Worm (Caenorhabditis elegans) whole organism, L4 larva: Measurements from ENCODE around the gene T24E12.3.

Experiments
- F37D6.2 ChIP-seq: sonication (generic microtip); optimal IDR thresholded peaks from 2 replicates; lab custom pipeline; 2016; ENCODE audit warnings: mild to moderate bottlenecking, missing genetic modification characterization, missing compliant biosample characterization
- F44E2.7 ChIP-seq: fragments of 200-800 bp; sonication (Bioruptor generic); IDR thresholded peaks from 2 replicates; pipeline ENCODE4 v2.1.2; 2022; ENCODE audit warnings: missing genetic modification characterization, missing compliant biosample characterization
- T26A8.4 ChIP-seq: fragments of 200-800 bp; sonication (Bioruptor generic); IDR thresholded peaks from 2 replicates; pipeline ENCODE4 v1.3.6; 2022; ENCODE audit warnings: missing genetic modification characterization, missing compliant biosample characterization
- Y48G9A.11 ChIP-seq: fragments of 200-800 bp; sonication (Bioruptor generic); IDR thresholded peaks from 2 replicates; pipeline ENCODE4 v1.3.6; 2022; ENCODE audit warnings: missing genetic modification reagents, missing genetic modification characterization, missing compliant biosample characterization
- Y5F2A.4 ChIP-seq: fragments of 200-800 bp; sonication (Bioruptor generic); optimal IDR thresholded peaks from 2 replicates; lab custom pipeline; 2018; ENCODE audit warnings: mild to moderate bottlenecking, missing genetic modification characterization, missing compliant biosample characterization
- ama-1 ChIP-seq: fragments of 150-350 bp; optimal IDR thresholded peaks from 2 replicates; lab custom pipeline; 2014; ENCODE audit warnings: inconsistent platforms, mixed read lengths
- ceh-20 ChIP-seq: fragments of 200-800 bp; sonication (Bioruptor generic); IDR thresholded peaks from 2 replicates; pipeline ENCODE4 v1.3.6; 2022; ENCODE audit warnings: missing genetic modification reagents, missing genetic modification characterization, missing compliant biosample characterization
- ceh-28 ChIP-seq: fragments of 150-350 bp; optimal IDR thresholded peaks from 2 replicates; lab custom pipeline; 2014; ENCODE audit warnings: missing biosample characterization, missing genetic modification reagents, missing genetic modification characterization
- ces-1 ChIP-seq: fragments of 150-350 bp; sonication (generic microtip); optimal IDR thresholded peaks from 4 replicates; lab custom pipeline; 2014; ENCODE audit warnings: missing biosample characterization, missing genetic modification reagents, missing genetic modification characterization
- ctbp-1 ChIP-seq: fragments of 200-800 bp; sonication (Bioruptor generic); IDR thresholded peaks from 2 replicates; pipeline ENCODE4 v1.3.6; 2022; ENCODE audit warnings: missing genetic modification reagents, missing genetic modification characterization, missing compliant biosample characterization
- daf-8 ChIP-seq: fragments of 200-800 bp; sonication (Bioruptor generic); IDR thresholded peaks from 2 replicates; pipeline ENCODE4 v1.3.6; 2022; ENCODE audit warnings: missing genetic modification characterization, missing compliant biosample characterization
- egl-43 ChIP-seq: fragments of 200-800 bp; sonication (Bioruptor generic); IDR thresholded peaks from 2 replicates; pipeline ENCODE4 v1.3.6; 2022; ENCODE audit warnings: missing genetic modification reagents, missing genetic modification characterization, missing compliant biosample characterization
- gei-8 ChIP-seq: fragments of 200-800 bp; sonication (Bioruptor generic); optimal IDR thresholded peaks from 2 replicates; lab custom pipeline; 2018; ENCODE audit warnings: mild to moderate bottlenecking, missing genetic modification characterization, missing compliant biosample characterization
- lim-7 ChIP-seq: fragments of 200-800 bp; sonication (Bioruptor generic); IDR thresholded peaks from 2 replicates; pipeline ENCODE4 v1.3.6; 2022; ENCODE audit warnings: missing genetic modification characterization, missing compliant biosample characterization
- lin-13 ChIP-seq: fragments of 150-350 bp; optimal IDR thresholded peaks from 2 replicates; lab custom pipeline; 2014; ENCODE audit warnings: missing biosample characterization, missing genetic modification reagents, missing genetic modification characterization
- lin-15B ChIP-seq: fragments of 150-350 bp; sonication (generic microtip); optimal IDR thresholded peaks from 3 replicates; lab custom pipeline; 2014; ENCODE audit warnings: missing biosample characterization, missing genetic modification characterization
- lin-29 ChIP-seq: fragments of 200-800 bp; sonication (Bioruptor generic); IDR thresholded peaks from 2 replicates; pipeline ENCODE4 v1.3.6; 2022; ENCODE audit warnings: missing genetic modification reagents, missing genetic modification characterization, missing compliant biosample characterization
- lin-38 ChIP-seq: fragments of 200-800 bp; sonication (Bioruptor generic); IDR thresholded peaks from 2 replicates; pipeline ENCODE4 v1.3.6; 2022; ENCODE audit warnings: missing genetic modification reagents, missing genetic modification characterization, missing compliant biosample characterization
- madf-9 ChIP-seq: fragments of 200-800 bp; sonication (Bioruptor generic); conservative IDR thresholded peaks from 2 replicates; pipeline ENCODE4 v1.3.6; 2022; ENCODE audit warnings: missing genetic modification reagents, missing genetic modification characterization, missing compliant biosample characterization
- mxl-3 ChIP-seq: fragments of 200-800 bp; sonication (Bioruptor generic); optimal IDR thresholded peaks from 2 replicates; lab custom pipeline; 2018; ENCODE audit warnings: mild to moderate bottlenecking, missing genetic modification characterization, missing compliant biosample characterization
- nhr-11 ChIP-seq: fragments of 150-350 bp; optimal IDR thresholded peaks from 2 replicates; lab custom pipeline; 2014; ENCODE audit warnings: missing biosample characterization, missing genetic modification characterization
- nhr-25 ChIP-seq: sonication (generic microtip); optimal IDR thresholded peaks from 2 replicates; lab custom pipeline; 2017; ENCODE audit warnings: missing genetic modification characterization, mild to moderate bottlenecking, missing compliant biosample characterization, antibody characterized with exemption, moderate library complexity, borderline replicate concordance; ENCODE audit not compliant: insufficient read depth
- nhr-28 ChIP-seq: fragments of 150-350 bp; optimal IDR thresholded peaks from 2 replicates; lab custom pipeline; 2014; ENCODE audit warnings: missing biosample characterization, missing genetic modification characterization
- nhr-42 ChIP-seq: fragments of 200-800 bp; sonication (Bioruptor generic); IDR thresholded peaks from 2 replicates; pipeline ENCODE4 v1.3.6; 2022; ENCODE audit warnings: missing genetic modification characterization, missing compliant biosample characterization
- nhr-48 ChIP-seq: sonication (generic microtip); optimal IDR thresholded peaks from 2 replicates; lab custom pipeline; 2016; ENCODE audit warnings: mild to moderate bottlenecking, missing genetic modification characterization, missing compliant biosample characterization
- nhr-6 ChIP-seq: fragments of 150-350 bp; optimal IDR thresholded peaks from 2 replicates; lab custom pipeline; 2014; ENCODE audit warnings: missing biosample characterization, missing genetic modification characterization
- pha-4 ChIP-seq, 2 experiments: fragments of 150-350 bp in 1 of 2; fragments of 200-800 bp in 1 of 2; sonication (Bioruptor generic) in 1 of 2; IDR thresholded peaks in 1 of 2; optimal IDR thresholded peaks in 1 of 2; 2 replicates each; pipeline versions ENCODE4 v1.3.6 to Lab custom; 2014 to 2022; ENCODE audit warnings: missing genetic modification characterization in 2 of 2, missing genetic modification reagents in 2 of 2, missing biosample characterization in 1 of 2, missing compliant biosample characterization in 1 of 2
- php-3 ChIP-seq: fragments of 200-800 bp; sonication (Bioruptor generic); IDR thresholded peaks from 2 replicates; pipeline ENCODE4 v1.3.6; 2022; ENCODE audit warnings: missing genetic modification reagents, missing genetic modification characterization, missing compliant biosample characterization
- pqm-1 ChIP-seq: sonication (generic microtip); optimal IDR thresholded peaks from 2 replicates; lab custom pipeline; 2017; ENCODE audit warnings: missing biosample characterization, missing genetic modification characterization
- set-16 ChIP-seq: fragments of 200-800 bp; sonication (Bioruptor generic); IDR thresholded peaks from 2 replicates; pipeline ENCODE4 v1.3.6; 2022; ENCODE audit warnings: missing genetic modification reagents, missing genetic modification characterization, missing compliant biosample characterization
- snpc-1.2 ChIP-seq: fragments of 200-800 bp; sonication (Bioruptor generic); IDR thresholded peaks from 2 replicates; pipeline ENCODE4 v1.3.6; 2022; ENCODE audit warnings: missing genetic modification reagents, missing genetic modification characterization, missing compliant biosample characterization
- snpc-4 ChIP-seq: fragments of 150-350 bp; optimal IDR thresholded peaks from 2 replicates; lab custom pipeline; 2014; ENCODE audit warnings: missing biosample characterization, missing genetic modification characterization
- unc-62 ChIP-seq, 3 experiments: fragments of 150-350 bp in 1 of 3; sonication (generic microtip); optimal IDR thresholded peaks in 2 of 3; peaks in 1 of 3; 1 replicate in 1 of 3; 2 replicates in 2 of 3; lab custom pipeline; 2014 to 2017; ENCODE audit warnings: missing biosample characterization in 3 of 3, missing genetic modification characterization in 3 of 3, missing genetic modification reagents in 3 of 3, missing genotype in 1 of 3
- zfp-2 ChIP-seq: sonication (generic microtip); optimal IDR thresholded peaks from 2 replicates; lab custom pipeline; 2016; ENCODE audit warnings: mild to moderate bottlenecking, missing genetic modification characterization, missing compliant biosample characterization
- zip-11 ChIP-seq: fragments of 200-800 bp; sonication (Bioruptor generic); IDR thresholded peaks from 2 replicates; pipeline ENCODE4 v1.3.6; 2022; ENCODE audit warnings: missing genetic modification characterization, missing compliant biosample characterization
- ztf-7 ChIP-seq: fragments of 150-350 bp; optimal IDR thresholded peaks from 2 replicates; lab custom pipeline; 2014; ENCODE audit warnings: missing biosample characterization, missing genetic modification characterization

T24E12.3 gene

DNA sequence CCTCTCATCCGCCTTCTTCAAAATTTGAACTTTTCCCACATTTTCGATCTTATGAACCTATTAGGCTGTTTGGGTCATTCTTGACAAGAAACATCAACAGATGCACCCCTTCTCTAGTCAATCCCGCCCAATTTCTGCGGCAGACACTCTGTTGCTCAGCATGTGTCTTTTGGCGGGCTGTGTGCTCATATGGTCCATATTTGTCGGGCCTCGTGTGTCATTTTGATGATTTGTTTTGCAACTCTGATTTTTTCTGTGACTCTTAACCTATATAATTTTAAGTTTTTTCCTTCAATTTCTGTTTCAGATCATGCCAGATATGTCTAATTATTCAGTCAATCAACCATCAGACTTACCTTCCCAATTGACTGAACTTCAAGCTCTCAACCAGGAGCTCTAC lies 11.3 kb downstream of the T24E12.3 start, which contains the start of gene T24E12.13:
Gene T24E12.13, plus strand, starts transcription at position 301 of the 400 bp plus-strand sequence.
- TF ChIP-seq ceh-28 (tag; lab: Kevin White, UChicago) (no peak), gei-8 (GFP tag; lab: Kevin White, UChicago) (no peak), nhr-48 (tag; lab: Kevin White, UChicago) (no peak), lin-29 (GFP tag; lab: Robert Waterston, UW) (no peak), pha-4 (GFP tag; IDR thresholded peaks at IDR 0.05; lab: Robert Waterston, UW) (no peak), pha-4 (tag; optimal IDR thresholded peaks at IDR 0.05; lab: Kevin White, UChicago) (no peak), egl-43 (GFP tag; lab: Robert Waterston, UW) (no peak), daf-8 (GFP tag; lab: Robert Waterston, UW) (no peak), F44E2.7 (GFP tag; lab: Robert Waterston, UW) (no peak), set-16 (GFP tag; lab: Robert Waterston, UW) (no peak), nhr-42 (GFP tag; lab: Robert Waterston, UW) (no peak), Y48G9A.11 (GFP tag; lab: Robert Waterston, UW) (no peak), lim-7 (no peak), Y5F2A.4 (GFP tag; lab: Kevin White, UChicago) (no peak), T26A8.4 (no peak), nhr-6 (tag; lab: Kevin White, UChicago) (no peak), F37D6.2 (no peak), ctbp-1 (GFP tag; lab: Robert Waterston, UW) (no peak), snpc-4 (tag; lab: Kevin White, UChicago) (no peak), ztf-7 (tag; lab: Kevin White, UChicago) (no peak)
- TF ChIP-seq, all 104 proteins: peak for 0

DNA sequence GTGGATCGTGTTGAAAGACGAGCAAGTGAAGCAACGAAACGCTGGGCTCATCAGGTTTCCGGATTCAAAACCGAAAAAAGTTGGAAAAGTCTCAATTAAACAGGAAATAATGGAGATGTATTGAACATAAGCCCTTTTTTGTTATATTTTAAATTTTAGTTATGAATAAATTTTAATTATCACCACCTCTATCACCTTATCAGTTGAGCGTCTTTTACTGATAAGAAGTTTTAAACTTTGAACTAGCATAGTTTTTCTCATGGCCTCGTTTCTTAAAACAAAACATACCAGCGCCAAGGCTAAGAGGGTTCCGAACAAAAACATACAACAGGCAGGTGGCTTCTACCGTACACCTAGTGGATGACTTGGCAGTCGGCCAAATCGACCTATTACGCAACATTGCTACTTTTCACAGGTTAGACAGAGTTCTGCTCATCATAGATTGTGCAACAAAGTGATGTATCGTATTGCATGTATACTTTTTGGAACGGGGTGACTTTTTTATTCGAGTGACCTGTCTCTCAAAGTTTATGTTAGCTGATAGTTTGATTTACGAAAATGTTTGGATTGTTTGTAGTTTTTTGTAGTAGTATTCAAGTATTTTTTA lies 12.6 kb downstream of the T24E12.3 start:
- TF ChIP-seq pqm-1 (tag; lab: Kevin White, UChicago) (peak; percentile 15), nhr-28 (tag; lab: Kevin White, UChicago) (no peak), unc-62 (GFP tag; optimal IDR thresholded peaks at IDR 0.05 in 1 of 2; lab: Kevin White, UChicago) (peak in 1 of 2 experiments; percentile 20), unc-62 (tag; optimal IDR thresholded peaks at IDR 0.05; lab: Kevin White, UChicago) (no peak), php-3 (GFP tag; lab: Robert Waterston, UW) (0 out of 2 replicates have a peak, but pooled peaks have one; percentile 32)

DNA sequence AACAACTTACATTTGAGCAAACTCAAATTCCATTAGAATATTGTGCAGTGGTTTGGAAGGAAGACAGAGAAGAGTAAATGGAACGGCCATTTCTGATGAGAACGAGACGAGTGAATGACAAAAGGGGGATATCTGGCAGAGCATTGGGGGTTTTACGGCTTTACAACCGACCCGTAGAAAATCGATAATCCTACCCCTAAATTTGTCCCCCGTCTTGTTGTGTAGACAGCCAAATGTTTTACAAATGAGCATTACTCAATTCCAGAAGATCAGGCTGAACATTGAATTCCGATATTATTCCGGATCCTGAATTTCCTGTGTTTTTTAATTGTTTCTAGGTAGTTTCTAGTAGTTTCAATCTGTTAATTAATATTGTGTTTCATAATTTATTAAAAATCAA lies 17.5 kb downstream of the T24E12.3 start, which contains the start of gene fbxb-99:
Gene fbxb-99, minus strand, starts transcription at position 101 of the 400 bp plus-strand sequence.
- TF ChIP-seq lin-38 (GFP tag; lab: Robert Waterston, UW) (no peak), madf-9 (GFP tag; lab: Robert Waterston, UW) (no peak), pqm-1 (tag; lab: Kevin White, UChicago) (no peak), ceh-20 (no peak), lin-13 (GFP tag; lab: Kevin White, UChicago) (no peak), nhr-25 (tag; lab: Kevin White, UChicago) (no peak), ama-1 (no peak), nhr-11 (tag; lab: Kevin White, UChicago) (no peak), ces-1 (GFP tag; lab: Kevin White, UChicago) (no peak), mxl-3 (GFP tag; lab: Kevin White, UChicago) (no peak), zip-11 (GFP tag; lab: Robert Waterston, UW) (no peak), zfp-2 (no peak), lin-15B (tag; lab: Kevin White, UChicago) (no peak), T26A8.4 (no peak), snpc-1.2 (GFP tag; lab: Robert Waterston, UW) (no peak)
